Worm (Caenorhabditis elegans) whole organism, L1 larva: ENCODE results near the gene sek-6.

Experiments
- efl-1 ChIP-seq, 4 experiments: fragments of 150-350 bp; optimal IDR thresholded peaks in 3 of 4; peaks in 1 of 4; 1 replicate in 1 of 4; 2 replicates in 3 of 4; lab custom pipeline; 2014; ENCODE audit warnings: missing biosample characterization in 2 of 4, missing genetic modification characterization in 2 of 4, missing genetic modification reagents in 2 of 4
- irx-1 ChIP-seq: sonication (generic microtip); optimal IDR thresholded peaks from 2 replicates; lab custom pipeline; 2016; ENCODE audit warnings: missing genetic modification characterization, missing compliant biosample characterization
- lin-13 ChIP-seq: fragments of 150-350 bp; optimal IDR thresholded peaks from 2 replicates; lab custom pipeline; 2014; ENCODE audit warnings: missing biosample characterization, missing genetic modification reagents, missing genetic modification characterization
- mep-1 ChIP-seq: fragments of 150-350 bp; optimal IDR thresholded peaks from 2 replicates; lab custom pipeline; 2014; ENCODE audit warnings: missing biosample characterization, missing genetic modification characterization
- nhr-12 ChIP-seq: sonication (generic microtip); optimal IDR thresholded peaks from 2 replicates; lab custom pipeline; 2017; ENCODE audit warnings: missing biosample characterization, missing genetic modification characterization
- snpc-4 ChIP-seq: fragments of 150-350 bp; optimal IDR thresholded peaks from 2 replicates; lab custom pipeline; 2014; ENCODE audit warnings: missing biosample characterization, missing genetic modification characterization
- snu-23 ChIP-seq: sonication (generic microtip); optimal IDR thresholded peaks from 2 replicates; lab custom pipeline; 2016; ENCODE audit warnings: missing genetic modification characterization, missing compliant biosample characterization
- tbx-2 ChIP-seq: sonication (generic microtip); optimal IDR thresholded peaks from 2 replicates; lab custom pipeline; 2016; ENCODE audit warnings: missing genetic modification characterization, missing compliant biosample characterization
- unc-86 ChIP-seq: sonication (generic microtip); optimal IDR thresholded peaks from 2 replicates; lab custom pipeline; 2016; ENCODE audit warnings: missing genetic modification characterization, missing compliant biosample characterization
- zip-4 ChIP-seq: fragments of 200-800 bp; sonication (Bioruptor generic); optimal IDR thresholded peaks from 2 replicates; lab custom pipeline; 2018; ENCODE audit warnings: mild to moderate bottlenecking, missing genetic modification characterization, moderate library complexity, missing compliant biosample characterization

ce11 chrX:9987166-9987565, 43.8 kb upstream of the sek-6 start:
- TF ChIP-seq nhr-12 (tag; lab: Kevin White, UChicago) = no peak
- TF ChIP-seq unc-86 (tag; lab: Kevin White, UChicago) = no peak
- no peak for TF ChIP-seq snu-23
- no peak for TF ChIP-seq efl-1 (optimal IDR thresholded peaks at IDR 0.05; lab: Kevin White, UChicago)
- no peak for TF ChIP-seq efl-1 (GFP tag; optimal IDR thresholded peaks at IDR 0.05 in 1 of 2; lab: Kevin White, UChicago)
- no peak for TF ChIP-seq mep-1 (tag; lab: Kevin White, UChicago)
- TF ChIP-seq snpc-4 (tag; lab: Kevin White, UChicago) = no peak
- no peak for TF ChIP-seq irx-1 (tag; lab: Kevin White, UChicago)
- TF ChIP-seq lin-13 (GFP tag; lab: Kevin White, UChicago) = no peak
- TF ChIP-seq tbx-2 (tag; lab: Kevin White, UChicago) = no peak
- no peak for TF ChIP-seq zip-4 (GFP tag; lab: Kevin White, UChicago)
